Fruit fly (Drosophila melanogaster) Kc167 (cell line): Measurements from ENCODE around the gene tomboy20.

Source experiments
- Myc ChIP-seq: fragments of >200 bp; optimal IDR thresholded peaks from 2 replicates; lab custom pipeline; 2017; ENCODE audit warnings: missing external identifiers
- h ChIP-seq: fragments of >200 bp; optimal IDR thresholded peaks from 3 replicates; lab custom pipeline; 2018; ENCODE audit warnings: missing external identifiers
- insv ChIP-seq: fragments of >200 bp; optimal IDR thresholded peaks from 3 replicates; lab custom pipeline; 2018; ENCODE audit warnings: missing external identifiers
- psq ChIP-seq: fragments of >200 bp; optimal IDR thresholded peaks from 2 replicates; lab custom pipeline; 2017; ENCODE audit warnings: missing external identifiers
- ttk ChIP-seq: sonication (Bioruptor generic); optimal IDR thresholded peaks from 2 replicates; lab custom pipeline; 2017; ENCODE audit warnings: missing external identifiers

- TF ChIP-seq Myc (lab: Kevin White, UChicago) (no peak), ttk (lab: Kevin White, UChicago) (no peak), insv (lab: Kevin White, UChicago) (no peak), h (lab: Kevin White, UChicago) (no peak), psq (no peak)
Observed at dm6 chr3R:10778151-10778550, 42.4 kb upstream of the tomboy20 start.
